Fruit fly (Drosophila melanogaster) whole organism, wandering third instar larva: Measurements from ENCODE around the gene CG33346.

ENCODE experiments used
- Abd-B ChIP-seq: fragments of >200 bp; optimal IDR thresholded peaks from 2 replicates; lab custom pipeline; 2017; ENCODE audit warnings: missing biosample characterization, missing genetic modification characterization
- Myc ChIP-seq: fragments of >200 bp; optimal IDR thresholded peaks from 2 replicates; lab custom pipeline; 2017
- dsf ChIP-seq: sonication (Bioruptor generic); optimal IDR thresholded peaks from 2 replicates; lab custom pipeline; 2016; ENCODE audit warnings: missing biosample characterization, missing genetic modification characterization, borderline replicate concordance
- foxo ChIP-seq, 2 experiments: fragments of 200-800 bp; sonication (Bioruptor generic); optimal IDR thresholded peaks; 2 replicates in 1 of 2; 3 replicates in 1 of 2; lab custom pipeline; 2016 to 2017; ENCODE audit warnings: missing biosample characterization in 2 of 2, missing genetic modification characterization in 2 of 2
- fru ChIP-seq: fragments of 200-800 bp; sonication (Bioruptor generic); optimal IDR thresholded peaks from 3 replicates; lab custom pipeline; 2016; ENCODE audit warnings: missing biosample characterization, mild to moderate bottlenecking, missing genetic modification characterization
- jim ChIP-seq: fragments of 175-275, 200-325 bp; sonication (Bioruptor generic); optimal IDR thresholded peaks from 2 replicates; lab custom pipeline; 2016; ENCODE audit warnings: missing biosample characterization, mild to moderate bottlenecking, missing genetic modification characterization
- pan ChIP-seq: fragments of >200 bp; optimal IDR thresholded peaks from 2 replicates; lab custom pipeline; 2017
- rgr ChIP-seq: fragments of 200-800 bp; sonication (Bioruptor generic); optimal IDR thresholded peaks from 3 replicates; lab custom pipeline; 2016; ENCODE audit warnings: missing biosample characterization, mild to moderate bottlenecking, missing genetic modification characterization

- TF ChIP-seq dsf (GFP tag; lab: Kevin White, UChicago) (no peak), jim (no peak), Myc (lab: Kevin White, UChicago) (no peak), fru (GFP tag; lab: Kevin White, UChicago) (no peak), pan (lab: Kevin White, UChicago) (no peak), foxo (GFP tag; optimal IDR thresholded peaks at IDR 0.05; lab: Kevin White, UChicago) (no peak), rgr (no peak), Abd-B (no peak)
Observed at dm6 chr3R:28654596-28654995, 14.4 kb upstream of the CG33346 start.
